Fruit fly (Drosophila melanogaster) whole organism, prepupa: ENCODE results near the gene Pif1A.

Source experiments
- CG10631 ChIP-seq: fragments of 200-800 bp; sonication (Bioruptor generic); optimal IDR thresholded peaks from 2 replicates; lab custom pipeline; 2016; ENCODE audit warnings: missing biosample characterization, missing genetic modification characterization
- CG10669 ChIP-seq: fragments of 200-800 bp; sonication (Bioruptor generic); optimal IDR thresholded peaks from 3 replicates; lab custom pipeline; 2018; ENCODE audit warnings: missing biosample characterization, mild to moderate bottlenecking, missing genetic modification characterization, moderate library complexity
- CG11294 ChIP-seq: fragments of 200-800 bp; sonication (Bioruptor generic); IDR thresholded peaks from 2 replicates; pipeline ENCODE4 v1.3.6; 2022; ENCODE audit warnings: missing biosample characterization, missing genetic modification characterization
- CG11762 ChIP-seq: fragments of 200-800 bp; sonication (Bioruptor generic); optimal IDR thresholded peaks from 3 replicates; lab custom pipeline; 2016; ENCODE audit warnings: missing biosample characterization, missing genetic modification characterization; ENCODE audit not compliant: insufficient read depth
- CG11902 ChIP-seq: fragments of 200-800 bp; sonication (Bioruptor generic); optimal IDR thresholded peaks from 3 replicates; lab custom pipeline; 2016; ENCODE audit warnings: missing biosample characterization, missing genetic modification characterization
- CG1621 ChIP-seq: fragments of 200-800 bp; sonication (Bioruptor generic); optimal IDR thresholded peaks from 3 replicates; lab custom pipeline; 2018; ENCODE audit warnings: missing biosample characterization, mild to moderate bottlenecking, missing genetic modification characterization
- CG16779 ChIP-seq: fragments of 200-800 bp; sonication (Bioruptor generic); optimal IDR thresholded peaks from 3 replicates; lab custom pipeline; 2017; ENCODE audit warnings: missing biosample characterization, mild to moderate bottlenecking, missing genetic modification characterization
- CG31627 ChIP-seq: fragments of 200-800 bp; sonication (Bioruptor generic); optimal IDR thresholded peaks from 3 replicates; lab custom pipeline; 2016; ENCODE audit warnings: missing biosample characterization, missing genetic modification characterization
- CG32006 ChIP-seq: fragments of 200-800 bp; sonication (Bioruptor generic); optimal IDR thresholded peaks from 3 replicates; lab custom pipeline; 2017; ENCODE audit warnings: missing biosample characterization, mild to moderate bottlenecking, missing genetic modification characterization
- CG34406 ChIP-seq: fragments of 200-800 bp; sonication (Bioruptor generic); optimal IDR thresholded peaks from 3 replicates; lab custom pipeline; 2016; ENCODE audit warnings: missing biosample characterization, missing genetic modification characterization
- CG3919 ChIP-seq: fragments of 200-800 bp; sonication (Bioruptor generic); optimal IDR thresholded peaks from 3 replicates; lab custom pipeline; 2016; ENCODE audit warnings: missing biosample characterization, missing genetic modification characterization
- CG4318 ChIP-seq: fragments of 200-800 bp; sonication (Bioruptor generic); optimal IDR thresholded peaks from 3 replicates; lab custom pipeline; 2017; ENCODE audit warnings: missing biosample characterization, mild to moderate bottlenecking, missing genetic modification characterization
- CG6163 ChIP-seq: fragments of 200-800 bp; sonication (Bioruptor generic); IDR thresholded peaks from 3 replicates; pipeline ENCODE4 v1.3.6; 2022; ENCODE audit warnings: missing biosample characterization, missing genetic modification characterization
- CG6276 ChIP-seq: fragments of 200-800 bp; sonication (Bioruptor generic); optimal IDR thresholded peaks from 2 replicates; lab custom pipeline; 2017; ENCODE audit warnings: missing biosample characterization, mild to moderate bottlenecking, missing genetic modification characterization
- CG6792 ChIP-seq: fragments of 200-800 bp; sonication (Bioruptor generic); optimal IDR thresholded peaks from 3 replicates; lab custom pipeline; 2016; ENCODE audit warnings: missing biosample characterization, missing genetic modification characterization
- CG6808 ChIP-seq: fragments of 200-800 bp; sonication (Bioruptor generic); optimal IDR thresholded peaks from 3 replicates; lab custom pipeline; 2017; ENCODE audit warnings: missing biosample characterization, missing genetic modification characterization, mild to moderate bottlenecking, moderate library complexity, missing genetic modification reagents
- CG8119 ChIP-seq: fragments of 200-800 bp; sonication (Bioruptor generic); IDR thresholded peaks from 3 replicates; pipeline ENCODE4 v1.3.6; 2022; ENCODE audit warnings: missing biosample characterization, missing genetic modification characterization
- CG8319 ChIP-seq: fragments of 200-800 bp; sonication (Bioruptor generic); optimal IDR thresholded peaks from 3 replicates; lab custom pipeline; 2016; ENCODE audit warnings: missing biosample characterization, missing genetic modification characterization
- CG8632 ChIP-seq: fragments of 200-800 bp; sonication (Bioruptor generic); optimal IDR thresholded peaks from 3 replicates; lab custom pipeline; 2016; ENCODE audit warnings: missing biosample characterization, missing genetic modification characterization
- CG9139 ChIP-seq: fragments of 200-800 bp; sonication (Bioruptor generic); optimal IDR thresholded peaks from 3 replicates; lab custom pipeline; 2017; ENCODE audit warnings: missing biosample characterization, mild to moderate bottlenecking, missing genetic modification characterization
- Eip75B ChIP-seq: fragments of 200-800 bp; sonication (Bioruptor generic); optimal IDR thresholded peaks from 3 replicates; lab custom pipeline; 2016; ENCODE audit warnings: missing biosample characterization, missing genetic modification characterization
- Eip78C ChIP-seq: fragments of 200-800 bp; sonication (Bioruptor generic); peaks from one replicate; lab custom pipeline; 2016; ENCODE audit warnings: missing biosample characterization, missing genetic modification characterization
- Eip93F ChIP-seq: fragments of 200-800 bp; sonication (Bioruptor generic); optimal IDR thresholded peaks from 2 replicates; lab custom pipeline; 2016; ENCODE audit warnings: missing biosample characterization, mild to moderate bottlenecking, missing genetic modification characterization
- Ets21C ChIP-seq: fragments of 200-800 bp; sonication (Bioruptor generic); optimal IDR thresholded peaks from 3 replicates; lab custom pipeline; 2016; ENCODE audit warnings: missing biosample characterization, missing genetic modification characterization
- Ets96B ChIP-seq: fragments of 200-800 bp; optimal IDR thresholded peaks from 2 replicates; lab custom pipeline; 2019; ENCODE audit warnings: missing biosample characterization, mild to moderate bottlenecking, missing genetic modification characterization, moderate library complexity
- Gug ChIP-seq: fragments of 200-800 bp; sonication (Bioruptor generic); IDR thresholded peaks from 2 replicates; pipeline ENCODE4 v1.3.6; 2022; ENCODE audit warnings: missing biosample characterization, missing genetic modification characterization
- Hr38 ChIP-seq: sonication (Bioruptor generic); optimal IDR thresholded peaks from 2 replicates; lab custom pipeline; 2016; ENCODE audit warnings: missing biosample characterization, missing genetic modification characterization
- Hr39 ChIP-seq: fragments of 200-800 bp; sonication (Bioruptor generic); optimal IDR thresholded peaks from 2 replicates; lab custom pipeline; 2016; ENCODE audit warnings: missing biosample characterization, missing genetic modification characterization
- Lpt ChIP-seq: fragments of 200-800 bp; sonication (Bioruptor generic); optimal IDR thresholded peaks from 3 replicates; lab custom pipeline; 2016; ENCODE audit warnings: missing biosample characterization, missing genetic modification characterization
- OdsH ChIP-seq: fragments of 200-800 bp; sonication (Bioruptor generic); optimal IDR thresholded peaks from 3 replicates; lab custom pipeline; 2016; ENCODE audit warnings: missing biosample characterization, missing genetic modification characterization
- Smox ChIP-seq: fragments of 200-800 bp; sonication (Bioruptor generic); optimal IDR thresholded peaks from 3 replicates; lab custom pipeline; 2016; ENCODE audit warnings: missing biosample characterization, missing genetic modification characterization
- Sox15 ChIP-seq: fragments of 200-800 bp; sonication (Bioruptor generic); optimal IDR thresholded peaks from 3 replicates; lab custom pipeline; 2016; ENCODE audit warnings: missing biosample characterization, missing genetic modification characterization
- achi ChIP-seq: fragments of 200-800 bp; sonication (Bioruptor generic); optimal IDR thresholded peaks from 3 replicates; lab custom pipeline; 2016; ENCODE audit warnings: missing biosample characterization, missing genetic modification characterization
- acj6 ChIP-seq: fragments of 200-800 bp; sonication (Bioruptor generic); optimal IDR thresholded peaks from 3 replicates; lab custom pipeline; 2016; ENCODE audit warnings: missing biosample characterization, missing genetic modification characterization
- cyc ChIP-seq: fragments of 200-800 bp; sonication (Bioruptor generic); optimal IDR thresholded peaks from 3 replicates; lab custom pipeline; 2016; ENCODE audit warnings: missing biosample characterization, missing genetic modification characterization
- dac ChIP-seq: fragments of 200-800 bp; sonication (Bioruptor generic); optimal IDR thresholded peaks from 2 replicates; lab custom pipeline; 2017; ENCODE audit warnings: missing biosample characterization, mild to moderate bottlenecking, missing genetic modification characterization
- dsx ChIP-seq: fragments of 200-800 bp; optimal IDR thresholded peaks from 3 replicates; lab custom pipeline; 2019; ENCODE audit warnings: missing biosample characterization, mild to moderate bottlenecking, missing genetic modification characterization, moderate library complexity; ENCODE audit not compliant: poor library complexity, severe bottlenecking
- eg ChIP-seq: fragments of 200-800 bp; sonication (Bioruptor generic); IDR thresholded peaks from 3 replicates; pipeline ENCODE4 v1.3.6; 2022; ENCODE audit warnings: missing biosample characterization, missing genetic modification characterization
- fd85E ChIP-seq: fragments of 200-800 bp; sonication (Bioruptor generic); optimal IDR thresholded peaks from 3 replicates; lab custom pipeline; 2016; ENCODE audit warnings: missing biosample characterization, missing genetic modification characterization
- fkh ChIP-seq: fragments of 200-800 bp; sonication (Bioruptor generic); optimal IDR thresholded peaks from 3 replicates; lab custom pipeline; 2017; ENCODE audit warnings: missing biosample characterization, mild to moderate bottlenecking, missing genetic modification characterization, moderate library complexity
- lz ChIP-seq: fragments of 200-800 bp; sonication (Bioruptor generic); optimal IDR thresholded peaks from 3 replicates; lab custom pipeline; 2016; ENCODE audit warnings: missing biosample characterization, missing genetic modification characterization
- net ChIP-seq: fragments of 200-800 bp; sonication (Bioruptor generic); optimal IDR thresholded peaks from 3 replicates; lab custom pipeline; 2016; ENCODE audit warnings: missing biosample characterization, missing genetic modification characterization
- salr ChIP-seq, 2 experiments: fragments of 200-800 bp; sonication (Bioruptor generic); optimal IDR thresholded peaks; 3 replicates each; lab custom pipeline; 2016 to 2018; ENCODE audit warnings: missing biosample characterization in 2 of 2, missing genetic modification characterization in 2 of 2, mild to moderate bottlenecking in 1 of 2
- ss ChIP-seq, 2 experiments: fragments of 200-800 bp; sonication (Bioruptor generic); optimal IDR thresholded peaks; 2 replicates in 1 of 2; 3 replicates in 1 of 2; lab custom pipeline; 2017 to 2018; ENCODE audit warnings: mild to moderate bottlenecking in 2 of 2, missing biosample characterization in 2 of 2, missing genetic modification characterization in 2 of 2, moderate library complexity in 1 of 2
- svp ChIP-seq: fragments of 200-800 bp; sonication (Bioruptor generic); peaks from one replicate; lab custom pipeline; 2016; ENCODE audit warnings: missing biosample characterization, missing genetic modification characterization
- topi ChIP-seq: fragments of 200-800 bp; sonication (Bioruptor generic); optimal IDR thresholded peaks from 3 replicates; lab custom pipeline; 2016; ENCODE audit warnings: missing biosample characterization, missing genetic modification characterization
- vri ChIP-seq: fragments of 200-800 bp; sonication (Bioruptor generic); optimal IDR thresholded peaks from 3 replicates; lab custom pipeline; 2016; ENCODE audit warnings: missing biosample characterization, mild to moderate bottlenecking, missing genetic modification characterization

Gene Pif1A

dm6 chr3R:8746354-8746753 is 54.6 kb downstream of the Pif1A start (continued):
- TF ChIP-seq CG11294 (peak; percentile 59), Ets21C (GFP tag; lab: Kevin White, UChicago) (peak; percentile 46), OdsH (GFP tag; lab: Kevin White, UChicago) (peak; percentile 84), CG32006 (GFP tag; lab: Kevin White, UChicago) (peak; percentile 86), cyc (GFP tag; lab: Kevin White, UChicago) (peak; percentile 79), Eip93F (GFP tag; lab: Kevin White, UChicago) (no peak), eg (GFP tag; lab: Robert Waterston, UW) (peak; percentile 88), CG9139 (peak; percentile 56), acj6 (GFP tag; lab: Kevin White, UChicago) (peak; percentile 88), CG6276 (GFP tag; lab: Kevin White, UChicago) (peak; percentile 79), dac (GFP tag; lab: Kevin White, UChicago) (peak; percentile 61), CG10631 (GFP tag; lab: Kevin White, UChicago) (peak; percentile 77), salr (GFP tag; optimal IDR thresholded peaks at IDR 0.05; lab: Kevin White, UChicago) (peak; percentile 36 to 73), CG8319 (GFP tag; lab: Kevin White, UChicago) (peak; percentile 73), vri (peak; percentile 64), CG8632 (peak; percentile 79), Gug (GFP tag; lab: Robert Waterston, UW) (peak; percentile 62), Hr38 (GFP tag; lab: Kevin White, UChicago) (no peak), CG1621 (tag; lab: Kevin White, UChicago) (peak; percentile 59)

DNA sequence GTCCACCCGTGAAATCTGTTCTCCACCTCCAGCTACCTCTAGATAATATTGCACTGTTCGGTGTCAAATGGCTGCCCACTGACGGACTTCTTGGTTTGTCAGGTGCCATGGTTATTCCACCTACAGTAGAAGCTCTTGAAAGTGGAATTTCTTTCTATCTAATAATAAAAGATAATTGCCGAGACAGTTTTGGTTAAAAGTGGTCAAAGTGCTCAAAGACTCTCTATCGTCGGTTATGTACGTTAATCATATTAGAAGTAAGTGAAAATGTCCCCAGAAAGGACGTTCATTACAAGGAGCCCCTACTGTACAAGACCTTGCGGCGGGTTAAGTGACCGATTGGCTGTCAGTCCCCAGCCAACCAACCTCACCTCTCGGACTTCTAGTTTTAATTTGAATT is 56.8 kb downstream of the Pif1A start:
- peak; percentile 71 for TF ChIP-seq Hr39 (GFP tag; lab: Kevin White, UChicago)
- TF ChIP-seq ss (GFP tag; optimal IDR thresholded peaks at IDR 0.05; lab: Kevin White, UChicago) = no peak
- peak; percentile 70 for TF ChIP-seq CG6163
- peak; percentile 37 for TF ChIP-seq CG10631 (GFP tag; lab: Kevin White, UChicago)
- no peak for TF ChIP-seq CG1621 (tag; lab: Kevin White, UChicago)
- TF ChIP-seq CG6276 (GFP tag; lab: Kevin White, UChicago) = peak; percentile 4
- TF ChIP-seq svp (GFP tag; lab: Kevin White, UChicago) = peak; percentile 84
- peak; percentile 54 for TF ChIP-seq vri
- no peak for TF ChIP-seq CG4318 (GFP tag; lab: Kevin White, UChicago)
- TF ChIP-seq cyc (GFP tag; lab: Kevin White, UChicago) = peak; percentile 47
- TF ChIP-seq CG8119 (GFP tag; lab: Robert Waterston, UW) = peak; percentile 44; the same call in 1 of the 3 replicates
- TF ChIP-seq CG8632 = peak; percentile 41
- peak; percentile 18 for TF ChIP-seq net (GFP tag; lab: Kevin White, UChicago)
- peak; percentile 40 for TF ChIP-seq achi (GFP tag; lab: Kevin White, UChicago)
- peak; percentile 51 for TF ChIP-seq lz (GFP tag; lab: Kevin White, UChicago)
- peak; percentile 1 for TF ChIP-seq CG10669 (GFP tag; lab: Kevin White, UChicago)
- no peak for TF ChIP-seq Lpt (GFP tag; lab: Kevin White, UChicago)
- TF ChIP-seq CG6808 (GFP tag; lab: Kevin White, UChicago) = no peak
- TF ChIP-seq OdsH (GFP tag; lab: Kevin White, UChicago) = peak; percentile 38
- peak; percentile 61 for TF ChIP-seq Smox (GFP tag; lab: Kevin White, UChicago)
- no peak for TF ChIP-seq fkh (GFP tag; lab: Kevin White, UChicago)
- TF ChIP-seq CG31627 (GFP tag; lab: Kevin White, UChicago) = peak; percentile 60
- TF ChIP-seq Eip75B (GFP tag; lab: Kevin White, UChicago) = peak; percentile 43
- TF ChIP-seq Sox15 (GFP tag; lab: Kevin White, UChicago) = peak; percentile 23
- TF ChIP-seq CG32006 (GFP tag; lab: Kevin White, UChicago) = peak; percentile 48
- no peak for TF ChIP-seq CG16779
- peak; percentile 38; the same call in 1 of the 2 replicates for TF ChIP-seq CG11294
- peak; percentile 54 for TF ChIP-seq CG3919 (GFP tag; lab: Kevin White, UChicago)
- TF ChIP-seq CG34406 (GFP tag; lab: Kevin White, UChicago) = peak; percentile 41
- TF ChIP-seq Ets96B = peak; percentile 20
- no peak for TF ChIP-seq dsx (GFP tag; lab: Kevin White, UChicago)
- TF ChIP-seq CG11902 (GFP tag; lab: Kevin White, UChicago) = peak; percentile 31
- TF ChIP-seq Ets21C (GFP tag; lab: Kevin White, UChicago) = peak; percentile 35
- TF ChIP-seq Eip78C = peak; percentile 30
- TF ChIP-seq dac (GFP tag; lab: Kevin White, UChicago) = no peak
- peak; percentile 40 for TF ChIP-seq topi (GFP tag; lab: Kevin White, UChicago)
- peak; percentile 17 for TF ChIP-seq acj6 (GFP tag; lab: Kevin White, UChicago)
- no peak for TF ChIP-seq Hr38 (GFP tag; lab: Kevin White, UChicago)
- peak; percentile 59 for TF ChIP-seq CG6792 (GFP tag; lab: Kevin White, UChicago)
- peak; percentile 2 for TF ChIP-seq CG11762 (GFP tag; lab: Kevin White, UChicago)
- TF ChIP-seq Gug (GFP tag; lab: Robert Waterston, UW) = no peak; the same call in 1 of the 2 replicates
- TF ChIP-seq CG9139 = no peak
- no peak for TF ChIP-seq fd85E
